Worm (Caenorhabditis elegans) whole organism, L4 larva: Measurements from ENCODE around the gene ergi-2.

Source experiments
- ceh-62 ChIP-seq: sonication (generic microtip); optimal IDR thresholded peaks from 2 replicates; lab custom pipeline; 2017; ENCODE audit warnings: missing biosample characterization, missing genetic modification characterization
- hmg-1.1 ChIP-seq: fragments of 200-800 bp; sonication (Bioruptor generic); IDR thresholded peaks from 2 replicates; pipeline ENCODE4 v1.3.6; 2022; ENCODE audit warnings: missing genetic modification reagents, missing genetic modification characterization, missing compliant biosample characterization
- lir-3 ChIP-seq: sonication (generic microtip); optimal IDR thresholded peaks from 2 replicates; lab custom pipeline; 2016; ENCODE audit warnings: mild to moderate bottlenecking, missing genetic modification characterization, missing compliant biosample characterization
- nhr-102 ChIP-seq: sonication (generic microtip); optimal IDR thresholded peaks from 2 replicates; lab custom pipeline; 2016; ENCODE audit warnings: mild to moderate bottlenecking, missing genetic modification characterization, moderate library complexity, missing compliant biosample characterization
- nhr-237 ChIP-seq: sonication (generic microtip); optimal IDR thresholded peaks from 2 replicates; lab custom pipeline; 2017; ENCODE audit warnings: missing biosample characterization, missing genetic modification characterization
- pqm-1 ChIP-seq: sonication (generic microtip); optimal IDR thresholded peaks from 2 replicates; lab custom pipeline; 2017; ENCODE audit warnings: missing biosample characterization, missing genetic modification characterization

- TF ChIP-seq ceh-62 (tag; lab: Kevin White, UChicago) (no peak), lir-3 (tag; lab: Kevin White, UChicago) (no peak), nhr-102 (tag; lab: Kevin White, UChicago) (no peak), nhr-237 (tag; lab: Kevin White, UChicago) (no peak), hmg-1.1 (GFP tag; lab: Robert Waterston, UW) (peak; percentile 60; the same call in 1 of the 2 replicates), pqm-1 (tag; lab: Kevin White, UChicago) (peak; percentile 29)
These were observed 36.8 kb downstream of the ergi-2 start, which contains the start of the genes flwr-1 and tbc-1 for ce11 chrX:14970221-14970801.
